Worm (Caenorhabditis elegans): ENCODE measurements around the gene F45H10.5.

- TF ChIP-seq unc-39 (tag; optimal IDR thresholded peaks at IDR 0.05) (no peak), mxl-2 (GFP tag; conservative IDR thresholded peaks at IDR 0.05) (no peak), daf-8 (GFP tag; IDR thresholded peaks at IDR 0.05) (no peak), lin-15B (tag; optimal IDR thresholded peaks at IDR 0.05) (no peak), ztf-11 (tag; optimal IDR thresholded peaks at IDR 0.05) (no peak), nhr-6 (tag; optimal IDR thresholded peaks at IDR 0.05) (no peak), pha-4 (GFP tag; IDR thresholded peaks at IDR 0.05) (no peak), pha-4 (tag; optimal IDR thresholded peaks at IDR 0.05) (no peak), skn-1 (tag; optimal IDR thresholded peaks at IDR 0.05) (no peak), ceh-82 (tag; optimal IDR thresholded peaks at IDR 0.05) (no peak), ces-1 (GFP tag; optimal IDR thresholded peaks at IDR 0.05) (no peak), ceh-44 (GFP tag; IDR thresholded peaks at IDR 0.05) (no peak), ama-1 (optimal IDR thresholded peaks at IDR 0.05) (no peak), zfp-2 (tag; optimal IDR thresholded peaks at IDR 0.05) (no peak)
These were observed 46.8 kb upstream of the F45H10.5 start for ce11 chrII:13454839-13455238.
